Fruit fly (Drosophila melanogaster) whole organism, embryonic: Measurements from ENCODE around the gene Pp2C1.

Experiments used
- Antp ChIP-seq: fragments of 200-800 bp; sonication (Bioruptor generic); optimal IDR thresholded peaks from 3 replicates; lab custom pipeline; 2016; ENCODE audit warnings: missing biosample characterization, missing genetic modification characterization
- CG12391 ChIP-seq: fragments of 200-800 bp; sonication (Bioruptor generic); optimal IDR thresholded peaks from 3 replicates; lab custom pipeline; 2018; ENCODE audit warnings: missing biosample characterization, mild to moderate bottlenecking, missing genetic modification characterization, moderate library complexity
- CG12769 ChIP-seq: fragments of 200-800 bp; sonication (Bioruptor generic); optimal IDR thresholded peaks from 2 replicates; lab custom pipeline; 2019; ENCODE audit warnings: missing biosample characterization, mild to moderate bottlenecking, missing genetic modification characterization, moderate library complexity
- CG13624 ChIP-seq: fragments of 200-800 bp; sonication (Bioruptor generic); optimal IDR thresholded peaks from 2 replicates; lab custom pipeline; 2016; ENCODE audit warnings: missing biosample characterization, missing genetic modification characterization
- CG15269 ChIP-seq: fragments of 200-800 bp; sonication (Bioruptor generic); optimal IDR thresholded peaks from 2 replicates; lab custom pipeline; 2018; ENCODE audit warnings: missing biosample characterization, mild to moderate bottlenecking, missing genetic modification characterization, moderate library complexity
- CG16815 ChIP-seq: fragments of 200-800 bp; sonication (Bioruptor generic); optimal IDR thresholded peaks from 3 replicates; lab custom pipeline; 2017; ENCODE audit warnings: missing biosample characterization, mild to moderate bottlenecking, missing genetic modification characterization
- CG17328 ChIP-seq: fragments of 200-800 bp; sonication (Bioruptor generic); IDR thresholded peaks from 2 replicates; pipeline ENCODE4 v1.3.6; 2022; ENCODE audit warnings: missing biosample characterization, missing genetic modification characterization
- CG18476 ChIP-seq: fragments of 200-800 bp; sonication (Bioruptor generic); optimal IDR thresholded peaks from 2 replicates; lab custom pipeline; 2016; ENCODE audit warnings: missing biosample characterization, mild to moderate bottlenecking, missing genetic modification characterization
- CG2889 ChIP-seq: fragments of 200-800 bp; sonication (Bioruptor generic); IDR thresholded peaks from 3 replicates; pipeline ENCODE4 v1.3.6; 2022; ENCODE audit warnings: missing biosample characterization, missing genetic modification characterization
- CG33213 ChIP-seq: fragments of 200-800 bp; sonication (Bioruptor generic); optimal IDR thresholded peaks from 3 replicates; lab custom pipeline; 2016; ENCODE audit warnings: missing biosample characterization, missing genetic modification characterization
- CG3847 ChIP-seq: fragments of 200-800 bp; sonication (Bioruptor generic); IDR thresholded peaks from 2 replicates; pipeline ENCODE4 v1.3.6; 2022; ENCODE audit warnings: missing biosample characterization, missing genetic modification characterization
- CG42726 ChIP-seq: fragments of 200-800 bp; sonication (Bioruptor generic); IDR thresholded peaks from 2 replicates; pipeline ENCODE4 v1.3.6; 2022; ENCODE audit warnings: missing biosample characterization, missing genetic modification characterization; ENCODE audit not compliant: partially characterized antibody
- CG6654 ChIP-seq: fragments of 200-800 bp; sonication (Bioruptor generic); optimal IDR thresholded peaks from 2 replicates; lab custom pipeline; 2017; ENCODE audit warnings: missing biosample characterization, mild to moderate bottlenecking, missing genetic modification characterization
- CG7839 ChIP-seq: fragments of 200-800 bp; sonication (Bioruptor generic); optimal IDR thresholded peaks from 3 replicates; lab custom pipeline; 2018; ENCODE audit warnings: missing biosample characterization, mild to moderate bottlenecking, missing genetic modification characterization, moderate library complexity
- CG9876 ChIP-seq: fragments of 200-800 bp; sonication (Bioruptor generic); optimal IDR thresholded peaks from 2 replicates; lab custom pipeline; 2016; ENCODE audit warnings: missing biosample characterization, missing genetic modification characterization
- CoRest ChIP-seq: fragments of 200-800 bp; sonication (Bioruptor generic); optimal IDR thresholded peaks from 3 replicates; lab custom pipeline; 2018; ENCODE audit warnings: missing biosample characterization, mild to moderate bottlenecking, missing genetic modification characterization, moderate library complexity
- D19A ChIP-seq: fragments of 200-800 bp; optimal IDR thresholded peaks from 3 replicates; lab custom pipeline; 2019; ENCODE audit warnings: missing biosample characterization, mild to moderate bottlenecking, missing genetic modification characterization, moderate library complexity
- Elba2 ChIP-seq: fragments of 200-800 bp; sonication (Bioruptor generic); optimal IDR thresholded peaks from 3 replicates; lab custom pipeline; 2016; ENCODE audit warnings: missing biosample characterization, missing genetic modification characterization
- Hey ChIP-seq: fragments of 200-800 bp; sonication (Bioruptor generic); optimal IDR thresholded peaks from 3 replicates; lab custom pipeline; 2018; ENCODE audit warnings: missing biosample characterization, mild to moderate bottlenecking, missing genetic modification characterization
- Hr51 ChIP-seq, 2 experiments: fragments of 200-800 bp; sonication (Bioruptor generic); optimal IDR thresholded peaks; 2 replicates in 1 of 2; 3 replicates in 1 of 2; lab custom pipeline; 2016 to 2018; ENCODE audit warnings: missing biosample characterization in 2 of 2, missing genetic modification characterization in 2 of 2, mild to moderate bottlenecking in 1 of 2, moderate library complexity in 1 of 2
- Lim3 ChIP-seq: fragments of 200-800 bp; sonication (Bioruptor generic); IDR thresholded peaks from 2 replicates; pipeline ENCODE4 v1.3.6; 2022; ENCODE audit warnings: missing biosample characterization, missing genetic modification characterization
- NK7.1 ChIP-seq: fragments of 200-800 bp; sonication (Bioruptor generic); optimal IDR thresholded peaks from 3 replicates; lab custom pipeline; 2016; ENCODE audit warnings: missing biosample characterization, missing genetic modification characterization
- Oli ChIP-seq: fragments of 200-800 bp; sonication (Bioruptor generic); optimal IDR thresholded peaks from 2 replicates; lab custom pipeline; 2018; ENCODE audit warnings: missing biosample characterization, mild to moderate bottlenecking, missing genetic modification characterization, moderate library complexity
- Sry-β ChIP-seq: fragments of 200-800 bp; sonication (Bioruptor generic); optimal IDR thresholded peaks from 2 replicates; lab custom pipeline; 2018; ENCODE audit warnings: missing biosample characterization, mild to moderate bottlenecking, missing genetic modification characterization, moderate library complexity
- amos ChIP-seq: fragments of 200-800 bp; sonication (Bioruptor generic); IDR thresholded peaks from 2 replicates; pipeline ENCODE4 v1.3.6; 2022; ENCODE audit warnings: missing biosample characterization, missing genetic modification characterization; ENCODE audit not compliant: partially characterized antibody
- ara ChIP-seq: fragments of 200-800 bp; sonication (Bioruptor generic); IDR thresholded peaks from 2 replicates; pipeline ENCODE4 v1.3.6; 2022; ENCODE audit warnings: missing biosample characterization, missing genetic modification characterization
- bigmax ChIP-seq: fragments of 200-800 bp; sonication (Bioruptor generic); optimal IDR thresholded peaks from 2 replicates; lab custom pipeline; 2018; ENCODE audit warnings: missing biosample characterization, mild to moderate bottlenecking, missing genetic modification characterization
- bsh ChIP-seq, 2 experiments: fragments of 200-800 bp; sonication (Bioruptor generic); optimal IDR thresholded peaks; 2 replicates each; lab custom pipeline; 2017 to 2018; ENCODE audit warnings: mild to moderate bottlenecking in 2 of 2, missing biosample characterization in 2 of 2, missing genetic modification characterization in 2 of 2, moderate library complexity in 1 of 2
- caup ChIP-seq: fragments of 200-800 bp; sonication (Bioruptor generic); optimal IDR thresholded peaks from 3 replicates; lab custom pipeline; 2017; ENCODE audit warnings: missing biosample characterization, mild to moderate bottlenecking, missing genetic modification characterization, moderate library complexity; ENCODE audit not compliant: severe bottlenecking
- chif ChIP-seq, 2 experiments: fragments of 200-800 bp; sonication (Bioruptor generic); optimal IDR thresholded peaks; 3 replicates each; lab custom pipeline; 2016; ENCODE audit warnings: missing biosample characterization in 2 of 2, missing genetic modification characterization in 2 of 2
- crc ChIP-seq: fragments of 200-800 bp; sonication (Bioruptor generic); optimal IDR thresholded peaks from 2 replicates; lab custom pipeline; 2016; ENCODE audit warnings: missing biosample characterization, missing genetic modification characterization
- ftz-f1 ChIP-seq: fragments of 200-800 bp; sonication (Bioruptor generic); optimal IDR thresholded peaks from 2 replicates; lab custom pipeline; 2016; ENCODE audit warnings: missing biosample characterization, missing genetic modification characterization
- ind ChIP-seq: fragments of 200-800 bp; sonication (Bioruptor generic); optimal IDR thresholded peaks from 3 replicates; lab custom pipeline; 2016; ENCODE audit warnings: missing biosample characterization, missing genetic modification characterization
- insv ChIP-seq, 2 experiments: fragments of 200-800 bp; sonication (Bioruptor generic); optimal IDR thresholded peaks; 3 replicates each; lab custom pipeline; 2016 to 2018; ENCODE audit warnings: missing biosample characterization in 2 of 2, missing genetic modification characterization in 2 of 2
- kah ChIP-seq: fragments of 200-800 bp; sonication (Bioruptor generic); optimal IDR thresholded peaks from 2 replicates; lab custom pipeline; 2018; ENCODE audit warnings: missing biosample characterization, mild to moderate bottlenecking, missing genetic modification characterization
- lbe ChIP-seq: fragments of 200-800 bp; sonication (Bioruptor generic); optimal IDR thresholded peaks from 2 replicates; lab custom pipeline; 2016; ENCODE audit warnings: missing biosample characterization, mild to moderate bottlenecking, missing genetic modification characterization
- lola ChIP-seq, 3 experiments: fragments of >200 bp in 2 of 3; fragments of 200-800 bp in 1 of 3; sonication (Bioruptor generic) in 1 of 3; optimal IDR thresholded peaks; 2 replicates each; lab custom pipeline; 2017 to 2019; ENCODE audit warnings: missing biosample characterization in 3 of 3, missing genetic modification characterization in 3 of 3, mild to moderate bottlenecking in 1 of 3, moderate library complexity in 1 of 3
- luna ChIP-seq: fragments of 200-800 bp; sonication (Bioruptor generic); optimal IDR thresholded peaks from 2 replicates; lab custom pipeline; 2016; ENCODE audit warnings: missing biosample characterization, missing genetic modification characterization
- prd ChIP-seq, 3 experiments: fragments of >200 bp in 2 of 3; fragments of 200-800 bp in 1 of 3; sonication (Bioruptor generic) in 1 of 3; optimal IDR thresholded peaks in 2 of 3; IDR thresholded peaks in 1 of 3; 2 replicates in 2 of 3; 3 replicates in 1 of 3; pipeline versions ENCODE4 v1.3.6 to Lab custom; 2017 to 2022; ENCODE audit warnings: missing biosample characterization in 1 of 3, missing genetic modification characterization in 1 of 3
- run ChIP-seq: fragments of 200-800 bp; sonication (Bioruptor generic); optimal IDR thresholded peaks from 3 replicates; lab custom pipeline; 2018; ENCODE audit warnings: missing biosample characterization, mild to moderate bottlenecking, missing genetic modification characterization
- sens ChIP-seq: fragments of 200-800 bp; sonication (Bioruptor generic); peaks from one replicate; lab custom pipeline; 2016; ENCODE audit warnings: missing biosample characterization, missing genetic modification characterization
- shn ChIP-seq: fragments of 200-800 bp; sonication (Bioruptor generic); optimal IDR thresholded peaks from 3 replicates; lab custom pipeline; 2016; ENCODE audit warnings: missing biosample characterization, missing genetic modification characterization
- sim ChIP-seq: fragments of 200-800 bp; sonication (Bioruptor generic); IDR thresholded peaks from 2 replicates; pipeline ENCODE4 v1.3.6; 2022; ENCODE audit warnings: missing biosample characterization, missing genetic modification characterization
- slbo ChIP-seq: fragments of 200-800 bp; sonication (Bioruptor generic); IDR thresholded peaks from 2 replicates; pipeline ENCODE4 v1.3.6; 2022; ENCODE audit warnings: missing biosample characterization, missing genetic modification characterization
- so ChIP-seq: fragments of 200-800 bp; sonication (Bioruptor generic); IDR thresholded peaks from 3 replicates; pipeline ENCODE4 v1.3.6; 2022; ENCODE audit warnings: missing biosample characterization, missing genetic modification characterization
- sug ChIP-seq: fragments of 200-800 bp; optimal IDR thresholded peaks from 2 replicates; lab custom pipeline; 2019; ENCODE audit warnings: missing biosample characterization, mild to moderate bottlenecking, missing genetic modification characterization, moderate library complexity
- tna ChIP-seq: fragments of 200-800 bp; sonication (Bioruptor generic); IDR thresholded peaks from 2 replicates; pipeline ENCODE4 v1.3.6; 2022; ENCODE audit warnings: missing biosample characterization, missing genetic modification characterization; ENCODE audit not compliant: partially characterized antibody
- unc-4 ChIP-seq: fragments of 200-800 bp; sonication (Bioruptor generic); IDR thresholded peaks from 2 replicates; pipeline ENCODE4 v1.3.6; 2022; ENCODE audit warnings: missing biosample characterization, missing genetic modification characterization; ENCODE audit not compliant: partially characterized antibody
- vnd ChIP-seq: fragments of 200-800 bp; sonication (Bioruptor generic); IDR thresholded peaks from 3 replicates; pipeline ENCODE4 v1.3.6; 2022; ENCODE audit warnings: missing biosample characterization, missing genetic modification characterization; ENCODE audit not compliant: partially characterized antibody
- zen2 ChIP-seq: fragments of 200-800 bp; sonication (Bioruptor generic); IDR thresholded peaks from 3 replicates; pipeline ENCODE4 v1.3.6; 2022; ENCODE audit warnings: missing biosample characterization, missing genetic modification characterization; ENCODE audit not compliant: partially characterized antibody

Pp2C1 gene

dm6 chrX:4691226-4691625 is 4.5 kb upstream of the Pp2C1 start (continued):
- TF ChIP-seq amos (no peak), kah (GFP tag; lab: Kevin White, UChicago) (no peak), bsh (GFP tag; optimal IDR thresholded peaks at IDR 0.05; lab: Kevin White, UChicago) (peak in 1 of 2 experiments; percentile 32), Hr51 (GFP tag; optimal IDR thresholded peaks at IDR 0.05; lab: Kevin White, UChicago) (peak in 1 of 2 experiments; percentile 37), ind (GFP tag; lab: Kevin White, UChicago) (no peak), CG6654 (GFP tag; lab: Kevin White, UChicago) (no peak), insv (GFP tag; optimal IDR thresholded peaks at IDR 0.05; lab: Kevin White, UChicago) (no peak), CG3847 (GFP tag; lab: Robert Waterston, UW) (no peak), unc-4 (no peak), Elba2 (GFP tag; lab: Kevin White, UChicago) (no peak), CG33213 (no peak), tna (GFP tag; lab: Robert Waterston, UW) (no peak), luna (GFP tag; lab: Kevin White, UChicago) (no peak), slbo (GFP tag; lab: Robert Waterston, UW) (peak; percentile 49), lola (GFP tag; optimal IDR thresholded peaks at IDR 0.05; lab: Kevin White, UChicago) (no peak), lbe (GFP tag; lab: Kevin White, UChicago) (no peak), vnd (no peak), Hey (no peak), crc (GFP tag; lab: Kevin White, UChicago) (no peak), Sry-β (no peak), ara (GFP tag; lab: Robert Waterston, UW) (no peak), CG18476 (no peak), NK7.1 (no peak), ftz-f1 (GFP tag; lab: Kevin White, UChicago) (no peak), CG17328 (GFP tag; lab: Robert Waterston, UW) (no peak), CG7839 (tag; lab: Kevin White, UChicago) (peak; percentile 49), CG42726 (no peak), sug (tag; lab: Kevin White, UChicago) (no peak), bigmax (GFP tag; lab: Kevin White, UChicago) (no peak), CG2889 (GFP tag; lab: Robert Waterston, UW) (no peak), Antp (GFP tag; lab: Kevin White, UChicago) (no peak), run (tag; lab: Kevin White, UChicago) (no peak), Oli (tag; lab: Kevin White, UChicago) (peak; percentile 20), D19A (peak; percentile 21), zen2 (GFP tag; lab: Robert Waterston, UW) (no peak), Lim3 (GFP tag; lab: Robert Waterston, UW) (no peak), chif (GFP tag; optimal IDR thresholded peaks at IDR 0.05; lab: Kevin White, UChicago) (no peak), CG12391 (tag; lab: Kevin White, UChicago) (peak; percentile 52), so (GFP tag; lab: Robert Waterston, UW) (no peak), sim (GFP tag; lab: Robert Waterston, UW) (no peak), CG12769 (tag; lab: Kevin White, UChicago) (peak; percentile 7), CG13624 (GFP tag; lab: Kevin White, UChicago) (no peak), sens (GFP tag; lab: Kevin White, UChicago) (no peak), CG9876 (GFP tag; lab: Kevin White, UChicago) (no peak), shn (no peak), caup (GFP tag; lab: Kevin White, UChicago) (peak; percentile 4), CoRest (tag; lab: Kevin White, UChicago) (peak; percentile 7), prd (optimal IDR thresholded peaks at IDR 0.05; lab: Kevin White, UChicago) (no peak), prd (GFP tag; IDR thresholded peaks at IDR 0.05; lab: Robert Waterston, UW) (peak; percentile 43; the same call in 1 of the 3 replicates), CG15269 (tag; lab: Kevin White, UChicago) (peak; percentile 40), CG16815 (GFP tag; lab: Kevin White, UChicago) (no peak)
